Fruit fly (Drosophila melanogaster) Kc167 (cell line): ENCODE data around the gene CG43390.

Experiments
- Myc ChIP-seq: fragments of >200 bp; optimal IDR thresholded peaks from 2 replicates; lab custom pipeline; 2017; ENCODE audit warnings: missing external identifiers
- Sin3A ChIP-seq: fragments of >200 bp; optimal IDR thresholded peaks from 2 replicates; lab custom pipeline; 2018; ENCODE audit warnings: missing external identifiers
- h ChIP-seq: fragments of >200 bp; optimal IDR thresholded peaks from 3 replicates; lab custom pipeline; 2018; ENCODE audit warnings: missing external identifiers
- insv ChIP-seq: fragments of >200 bp; optimal IDR thresholded peaks from 3 replicates; lab custom pipeline; 2018; ENCODE audit warnings: missing external identifiers
- psq ChIP-seq: fragments of >200 bp; optimal IDR thresholded peaks from 2 replicates; lab custom pipeline; 2017; ENCODE audit warnings: missing external identifiers
- ttk ChIP-seq: sonication (Bioruptor generic); optimal IDR thresholded peaks from 2 replicates; lab custom pipeline; 2017; ENCODE audit warnings: missing external identifiers

Gene CG43390

DNA sequence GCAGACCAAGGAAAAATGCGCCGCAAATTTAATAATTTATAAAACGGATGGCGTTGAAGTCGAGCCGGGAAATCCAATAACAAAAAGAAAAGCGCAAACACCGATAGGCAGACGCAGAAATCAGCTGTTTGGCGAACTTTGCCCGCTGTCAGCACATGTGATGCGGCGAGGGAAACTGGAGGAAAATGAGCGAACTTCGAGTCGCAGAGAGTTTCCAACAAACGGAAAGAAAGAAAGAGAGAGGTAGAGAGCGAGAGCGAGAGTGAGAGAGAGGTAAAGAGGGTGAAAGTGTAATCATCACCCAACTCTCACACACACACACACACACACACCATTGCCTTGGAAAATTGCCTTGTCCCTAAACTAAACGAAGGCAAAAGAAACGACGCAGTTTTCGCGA is 22.5 kb downstream of the CG43390 start:
- TF ChIP-seq psq (lab: Kevin White, UChicago) (no peak), Sin3A (no peak), h (no peak), Myc (lab: Kevin White, UChicago) (no peak), insv (lab: Kevin White, UChicago) (no peak), ttk (lab: Kevin White, UChicago) (no peak)

DNA sequence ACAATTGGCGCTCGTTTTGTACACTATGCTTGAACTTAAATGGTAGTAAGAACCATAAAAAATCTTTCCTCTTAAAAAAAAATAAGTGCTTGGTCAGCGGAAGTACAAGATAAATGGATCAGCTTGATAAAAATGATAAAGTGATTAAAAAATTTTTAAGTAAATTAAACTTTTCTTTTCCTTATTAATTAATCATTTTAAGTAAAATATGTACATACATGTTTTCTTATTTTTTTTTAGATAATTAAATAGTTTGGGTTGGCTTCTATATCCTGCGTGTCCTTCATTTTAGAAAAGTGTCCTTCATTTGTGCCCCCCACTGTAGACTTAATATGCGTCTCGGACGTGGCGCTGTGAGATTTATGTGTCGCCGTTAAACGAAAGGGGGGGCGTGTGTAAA is 23.1 kb downstream of the CG43390 start:
- TF ChIP-seq Myc (lab: Kevin White, UChicago), result no peak
- TF ChIP-seq h, result no peak
- TF ChIP-seq insv (lab: Kevin White, UChicago), result no peak
- no peak for TF ChIP-seq Sin3A
- TF ChIP-seq ttk (lab: Kevin White, UChicago), result no peak
- no peak for TF ChIP-seq psq (lab: Kevin White, UChicago)

DNA sequence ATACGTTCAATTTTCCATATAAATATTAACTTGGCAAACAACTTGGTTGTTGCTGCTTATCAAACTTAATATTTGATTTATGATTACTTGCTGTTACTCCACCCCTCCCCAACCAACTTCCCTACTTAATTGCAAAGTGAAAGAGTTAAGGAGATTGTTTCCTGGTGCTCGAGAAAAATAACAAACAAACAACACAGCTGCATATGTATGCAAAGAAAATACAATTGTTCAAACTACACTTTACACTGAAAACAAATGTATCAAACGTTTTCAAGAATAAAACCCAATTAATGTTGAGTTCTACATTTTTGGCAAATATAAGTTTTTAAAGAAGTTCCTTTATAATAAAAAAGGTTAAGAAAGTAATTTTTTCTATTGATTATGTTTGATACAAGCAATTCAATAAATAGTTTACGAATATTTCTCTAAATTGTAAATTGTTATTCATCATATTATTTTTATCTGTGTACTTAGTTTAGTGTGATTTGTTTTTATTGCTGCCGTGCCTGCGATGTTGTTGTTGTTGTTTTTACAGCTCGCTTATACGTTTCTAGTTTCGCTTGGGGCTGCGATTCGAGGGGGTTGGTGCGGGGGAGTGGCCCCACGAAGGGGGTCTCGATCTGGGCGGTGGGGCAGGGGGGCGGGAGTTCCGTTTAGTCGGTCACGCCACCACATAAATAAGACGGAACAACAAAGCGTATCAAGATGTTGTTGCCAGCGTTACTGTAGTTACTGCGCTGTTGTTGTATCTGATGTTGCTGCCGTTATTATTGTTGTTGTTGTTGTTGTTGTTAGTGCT is 23.9 kb downstream of the CG43390 start:
- TF ChIP-seq ttk (lab: Kevin White, UChicago) (no peak), Myc (lab: Kevin White, UChicago) (no peak), insv (lab: Kevin White, UChicago) (no peak), psq (lab: Kevin White, UChicago) (no peak), h (no peak)

DNA sequence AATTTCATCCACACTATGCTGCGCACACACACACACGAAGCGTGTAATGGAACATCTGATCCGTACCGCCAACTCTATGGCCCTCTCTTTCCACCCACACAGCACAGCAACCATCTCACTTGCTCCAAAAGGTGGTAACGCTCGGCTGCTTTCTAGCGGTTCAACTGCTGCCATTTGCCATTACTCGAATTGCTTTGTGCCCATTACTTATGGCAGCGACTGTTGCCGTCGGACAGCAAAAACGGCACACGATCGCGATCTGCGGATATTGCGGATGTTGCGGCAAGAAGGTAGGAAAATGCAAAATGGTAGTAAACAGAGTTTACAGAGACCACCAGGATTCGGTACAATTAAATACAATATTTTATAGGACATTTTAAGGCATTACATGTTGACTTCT is 25.0 kb downstream of the CG43390 start:
- TF ChIP-seq Sin3A (no peak), Myc (lab: Kevin White, UChicago) (no peak), psq (lab: Kevin White, UChicago) (no peak), h (no peak), ttk (lab: Kevin White, UChicago) (no peak), insv (lab: Kevin White, UChicago) (no peak)

DNA sequence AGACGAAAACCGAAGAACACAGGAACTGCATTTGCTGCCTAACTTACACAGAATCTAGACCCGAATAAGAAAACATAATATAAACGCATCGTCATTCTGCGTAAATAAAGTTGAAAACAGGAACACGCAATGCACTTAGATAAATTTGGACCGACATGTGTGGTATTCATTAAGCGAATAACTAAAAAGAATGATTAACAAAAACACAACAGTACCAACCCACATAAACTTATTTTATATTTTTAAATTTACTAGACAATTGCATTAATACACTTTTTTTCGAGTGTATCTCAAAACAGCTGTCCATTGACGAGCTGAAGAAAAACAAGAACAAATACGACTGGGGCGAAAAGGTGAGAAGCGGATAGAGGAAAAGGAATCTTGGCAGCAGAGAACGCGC is 25.4 kb downstream of the CG43390 start:
- TF ChIP-seq ttk (lab: Kevin White, UChicago), result no peak
- no peak for TF ChIP-seq Myc (lab: Kevin White, UChicago)
- no peak for TF ChIP-seq psq (lab: Kevin White, UChicago)
- TF ChIP-seq insv (lab: Kevin White, UChicago), result no peak
- no peak for TF ChIP-seq h
- TF ChIP-seq Sin3A, result no peak

DNA sequence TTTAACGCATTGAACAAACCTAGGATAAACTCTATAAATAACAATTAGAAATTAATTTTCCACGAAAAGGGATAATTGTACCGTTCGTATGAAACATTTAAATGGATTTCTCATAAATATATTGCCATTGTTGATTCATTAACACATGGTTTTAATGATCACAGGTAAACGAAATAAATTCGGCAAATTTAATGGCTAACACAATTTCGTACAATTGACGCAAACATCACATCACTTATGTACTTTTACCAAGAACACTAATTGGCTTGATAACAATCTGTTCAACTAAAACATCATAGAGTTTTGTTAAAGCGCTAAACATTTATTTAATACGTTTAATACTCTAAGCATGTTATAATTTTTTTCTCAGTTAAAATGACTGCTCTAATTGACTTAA is 26.1 kb downstream of the CG43390 start:
- TF ChIP-seq Sin3A (no peak), psq (lab: Kevin White, UChicago) (no peak), h (no peak), Myc (lab: Kevin White, UChicago) (no peak), insv (lab: Kevin White, UChicago) (no peak), ttk (lab: Kevin White, UChicago) (no peak)

DNA sequence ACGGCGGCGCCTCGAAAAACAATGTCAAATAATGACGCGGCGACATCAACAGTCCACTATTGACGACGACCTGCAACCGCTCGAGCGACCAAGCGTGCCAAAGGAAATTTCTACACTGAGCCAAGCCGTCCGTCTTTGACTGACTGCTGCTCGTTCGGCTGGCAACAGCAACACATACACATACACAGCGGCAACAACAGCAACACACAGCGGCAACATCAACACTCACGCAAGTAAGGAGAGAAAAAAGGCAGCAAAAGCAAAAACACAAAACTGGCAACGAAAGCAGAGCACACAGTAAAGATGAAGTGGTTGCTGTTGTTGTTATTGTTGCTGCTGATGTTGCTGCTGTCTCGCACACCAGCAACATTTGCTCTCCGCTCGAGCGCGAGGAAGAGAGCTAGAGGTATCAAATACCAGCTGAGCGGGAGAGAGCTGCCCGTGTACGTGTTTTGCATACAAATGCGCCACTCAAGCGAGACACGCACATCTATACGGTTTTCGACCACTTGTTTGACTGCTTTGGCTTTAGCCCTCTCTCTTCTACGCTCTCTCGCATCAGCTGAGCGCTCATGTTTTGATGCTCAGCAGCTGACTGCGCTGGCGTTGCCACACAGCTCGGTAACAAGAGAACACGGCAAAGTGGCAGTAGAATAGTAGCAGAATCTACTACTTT is 26.6 kb downstream of the CG43390 start:
- TF ChIP-seq ttk (lab: Kevin White, UChicago) (no peak), h (no peak), insv (lab: Kevin White, UChicago) (no peak), psq (lab: Kevin White, UChicago) (no peak), Myc (lab: Kevin White, UChicago) (no peak), Sin3A (no peak)

DNA sequence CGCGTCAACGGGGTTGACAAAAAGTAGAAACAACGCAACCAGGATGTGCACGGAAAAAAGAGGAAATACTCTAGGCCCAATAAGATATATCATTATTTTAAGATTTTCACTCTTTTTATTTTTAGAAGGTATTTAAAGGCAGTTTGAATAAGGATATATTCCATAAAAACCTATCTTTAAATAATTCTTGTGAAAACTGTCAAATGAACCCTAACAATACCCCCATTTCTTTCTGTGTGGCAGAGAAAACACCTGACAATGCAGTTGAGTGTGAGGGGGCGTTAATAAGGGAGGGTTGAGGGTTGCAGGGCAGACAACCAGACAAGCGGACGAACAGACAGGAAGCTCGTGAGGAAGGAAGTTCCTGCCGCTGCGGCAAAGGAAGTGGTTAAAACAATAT is 27.8 kb downstream of the CG43390 start:
- TF ChIP-seq Sin3A (no peak), Myc (lab: Kevin White, UChicago) (no peak), psq (lab: Kevin White, UChicago) (no peak), ttk (lab: Kevin White, UChicago) (no peak), h (no peak), insv (lab: Kevin White, UChicago) (no peak)

DNA sequence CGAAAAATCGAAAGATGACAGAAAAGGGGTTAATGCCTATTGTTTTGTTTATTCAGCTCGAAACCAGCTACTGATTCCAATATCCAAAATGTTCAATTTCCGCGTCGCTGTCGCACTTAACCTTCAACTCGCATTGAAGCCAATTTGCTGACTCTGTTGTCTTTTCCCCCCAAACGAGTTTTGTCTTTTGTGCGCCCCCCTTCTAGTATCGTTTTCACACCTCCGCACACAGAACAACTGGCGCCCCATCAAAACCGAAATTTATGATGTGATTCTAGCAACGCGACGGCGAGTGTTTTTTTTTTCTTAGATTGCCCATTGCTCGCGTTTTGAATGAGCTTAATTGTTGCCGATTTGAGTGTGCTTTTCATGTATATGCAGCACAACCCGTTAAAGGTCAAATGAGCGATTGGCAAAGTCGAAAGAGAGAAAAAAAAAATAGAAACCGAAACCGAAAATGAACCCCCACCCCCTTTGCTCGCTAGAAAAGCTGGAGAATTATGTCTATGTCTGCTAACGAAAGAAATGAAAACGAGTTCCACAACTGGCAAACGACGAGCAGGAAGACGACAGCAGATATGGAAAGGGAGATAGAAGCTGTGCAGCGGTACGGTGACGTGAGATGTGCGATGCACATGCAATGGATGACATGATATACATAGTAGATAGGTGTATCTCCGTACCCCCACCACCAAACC is 29.2 kb downstream of the CG43390 start:
- TF ChIP-seq Sin3A (no peak), insv (lab: Kevin White, UChicago) (no peak), h (no peak), ttk (lab: Kevin White, UChicago) (no peak), psq (lab: Kevin White, UChicago) (no peak), Myc (lab: Kevin White, UChicago) (no peak)

DNA sequence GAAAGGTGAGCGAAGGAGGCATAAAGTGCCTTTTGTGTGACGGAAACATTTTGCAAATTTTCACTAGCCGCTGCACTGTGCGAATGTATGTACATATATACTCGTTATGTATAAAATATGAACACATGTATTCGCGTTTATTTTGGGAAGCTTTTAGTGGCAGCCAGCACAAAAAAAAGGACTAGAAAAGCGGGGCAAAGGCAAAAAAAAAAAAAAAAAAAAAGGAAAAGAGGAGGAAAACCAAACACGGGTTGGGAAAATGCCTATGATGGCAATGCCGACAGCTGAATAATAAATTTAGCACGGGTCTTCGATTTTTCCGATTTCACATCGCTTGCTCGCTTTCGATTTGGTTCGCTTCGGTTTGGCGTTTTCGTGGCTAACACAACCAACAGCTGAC is 30.3 kb downstream of the CG43390 start:
- no peak for TF ChIP-seq psq (lab: Kevin White, UChicago)
- TF ChIP-seq h, result no peak
- no peak for TF ChIP-seq ttk (lab: Kevin White, UChicago)
- no peak for TF ChIP-seq Myc (lab: Kevin White, UChicago)
- TF ChIP-seq Sin3A, result no peak
- TF ChIP-seq insv (lab: Kevin White, UChicago), result no peak

DNA sequence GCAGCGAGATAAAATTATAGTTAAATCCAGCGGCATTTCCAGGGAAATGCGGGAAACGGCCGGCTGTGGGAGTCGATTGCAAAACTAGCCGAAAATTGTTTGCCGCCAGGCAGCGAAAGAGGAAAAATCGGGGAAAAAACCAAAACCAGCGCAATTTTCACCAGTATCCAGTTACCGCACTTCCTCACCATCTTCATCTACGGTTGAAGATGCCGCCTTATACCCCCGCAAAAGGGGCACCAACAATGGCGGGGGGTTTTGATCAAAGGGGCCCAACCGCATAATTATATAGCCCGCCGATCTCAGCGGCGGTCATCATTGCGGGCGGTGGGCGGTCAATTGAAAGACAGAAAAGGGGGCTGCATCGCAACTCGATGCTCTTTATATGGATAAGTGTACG is 31.7 kb downstream of the CG43390 start:
- TF ChIP-seq h (no peak), Myc (lab: Kevin White, UChicago) (no peak), psq (lab: Kevin White, UChicago) (no peak), Sin3A (no peak), insv (lab: Kevin White, UChicago) (no peak), ttk (lab: Kevin White, UChicago) (no peak)
